Fruit fly (Drosophila melanogaster): ENCODE data around the gene CG12170.

DNA sequence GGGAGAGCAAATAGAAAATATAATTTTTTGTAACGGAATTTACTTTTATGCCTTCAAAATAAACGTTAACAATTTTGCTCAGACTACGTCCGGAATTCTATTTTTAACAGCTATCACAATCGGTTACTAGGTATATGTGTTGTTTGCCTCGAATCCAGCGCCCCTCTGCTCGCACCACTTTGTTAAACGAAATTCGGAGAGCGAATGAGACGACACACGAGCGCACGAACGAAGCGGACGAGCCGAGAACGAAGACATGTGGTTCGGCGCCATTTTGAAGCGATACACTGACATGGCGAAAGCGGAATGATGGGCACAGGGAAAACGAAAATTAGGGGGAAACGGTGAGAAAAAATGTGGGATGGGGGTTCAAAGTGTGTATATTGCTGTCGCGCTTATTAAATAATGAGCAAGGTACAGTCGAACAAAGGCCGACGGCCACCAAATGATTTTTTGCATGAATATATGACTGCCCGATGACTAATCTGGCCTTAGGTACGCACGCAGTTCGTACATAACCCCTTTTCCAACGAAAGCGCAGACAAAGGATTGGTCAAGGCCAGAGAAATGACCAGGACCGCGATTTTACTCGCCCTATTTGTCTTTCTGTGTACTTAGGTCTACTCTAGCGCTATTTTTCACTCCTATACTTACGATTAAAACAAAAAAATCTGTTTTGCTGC is 36.5 kb upstream of the CG12170 start:
- TF ChIP-seq CG15710 (tag; optimal IDR thresholded peaks at IDR 0.05) (no peak), CG32121 (GFP tag; IDR thresholded peaks at IDR 0.05) (no peak), Ets98B (GFP tag; IDR thresholded peaks at IDR 0.05) (no peak), CG12605 (GFP tag; IDR thresholded peaks at IDR 0.05) (no peak)

Data from whole organism, pupa.